Worm (Caenorhabditis elegans) whole organism, L4/young adult: ENCODE measurements around the gene ttr-25.

Experiments used
- W03F9.2 ChIP-seq: fragments of 150-350 bp; optimal IDR thresholded peaks from 2 replicates; lab custom pipeline; 2014; ENCODE audit warnings: missing biosample characterization, missing genetic modification characterization
- him-1 ChIP-seq: sonication (generic microtip); optimal IDR thresholded peaks from 2 replicates; lab custom pipeline; 2016; ENCODE audit warnings: missing genotype, missing genetic modification reagents, missing genetic modification characterization, missing compliant biosample characterization

DNA sequence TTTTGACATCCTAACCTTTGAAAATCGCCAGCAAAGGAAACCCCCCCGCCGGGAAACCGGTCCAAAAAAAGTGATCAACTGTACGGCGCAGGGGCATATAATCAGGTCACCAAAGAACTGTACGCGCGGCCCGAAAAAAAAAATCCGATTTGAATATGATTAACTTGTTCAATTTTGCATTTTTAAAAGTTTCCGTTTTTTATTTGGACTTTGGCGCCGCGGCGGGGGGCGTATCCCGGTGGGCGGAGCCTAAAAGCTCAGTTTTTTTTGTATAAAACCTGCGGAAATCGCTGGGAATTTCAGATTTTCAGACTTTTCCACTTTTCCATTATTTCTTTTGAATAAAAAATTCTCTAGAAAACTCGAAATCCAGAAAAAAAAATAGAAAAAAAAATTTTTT lies 32.1 kb upstream of the ttr-25 start, which contains the start of gene hmit-1.2:
- TF ChIP-seq him-1 (tag; lab: Kevin White, UChicago): no peak
- TF ChIP-seq W03F9.2 (tag; lab: Kevin White, UChicago): no peak
